6 fruit fly cellular contexts compared by ENCODE assay signal in genomic region chr3R:29493242-29493944, dm6.
A peak's percentile ranks its signal among the peaks of the same experiment; 100 is the strongest.
TF ChIP-seq lines count a peak whose summit lies in the region.

TSS of gene CG2310 (minus strand) at chr3R:29493518.
TSS of gene Diedel (plus strand) at chr3R:29493852.

- TF ChIP-seq CTCF in S2 (optimal IDR thresholded peaks at IDR 0.05; lab: Kevin White, UChicago), result peak; percentile 7 to 45
- peak; percentile 45 for TF ChIP-seq CTCF in whole organism, embryonic (GFP tag; optimal IDR thresholded peaks at IDR 0.05; lab: Kevin White, UChicago)

TF ChIP-seq in whole organism, adult, 20 proteins besides CTCF, POLR2A, EP300 and RAD21:
- TF ChIP-seq ovo (GFP tag; optimal IDR thresholded peaks at IDR 0.05; lab: Kevin White, UChicago), result no peak
- TF ChIP-seq CG1620 (GFP tag; optimal IDR thresholded peaks at IDR 0.05; lab: Kevin White, UChicago), result no peak
- TF ChIP-seq CG11617 (GFP tag; optimal IDR thresholded peaks at IDR 0.05; lab: Kevin White, UChicago), result peak; percentile 70
- peak; percentile 44 for TF ChIP-seq tj (GFP tag; optimal IDR thresholded peaks at IDR 0.05; lab: Kevin White, UChicago)
- TF ChIP-seq cic (GFP tag; optimal IDR thresholded peaks at IDR 0.05; lab: Kevin White, UChicago), result no peak
- TF ChIP-seq Crg-1 (GFP tag; optimal IDR thresholded peaks at IDR 0.05; lab: Kevin White, UChicago), result no peak
- TF ChIP-seq bab1 (GFP tag; optimal IDR thresholded peaks at IDR 0.05; lab: Kevin White, UChicago), result peak; percentile 12
- TF ChIP-seq kay (GFP tag; lab: Kevin White, UChicago; ENCODE audit: borderline replicate concordance), result no peak
- TF ChIP-seq CG12768 (GFP tag; optimal IDR thresholded peaks at IDR 0.05; lab: Kevin White, UChicago), result no peak
- TF ChIP-seq CG14711 (tag; optimal IDR thresholded peaks at IDR 0.05; lab: Kevin White, UChicago), result no peak
- TF ChIP-seq CG7045 (GFP tag; optimal IDR thresholded peaks at IDR 0.05; lab: Kevin White, UChicago), result no peak
- peak; percentile 86 for TF ChIP-seq Mnt (GFP tag; optimal IDR thresholded peaks at IDR 0.05; lab: Kevin White, UChicago)

TF ChIP-seq in whole organism, embryonic, 481 proteins besides CTCF, POLR2A, EP300 and RAD21 (continues in another document):
- TF ChIP-seq CG13287 (GFP tag; IDR thresholded peaks at IDR 0.05; lab: Robert Waterston, UW; ENCODE audit: partially characterized antibody), result peak; percentile 68
- TF ChIP-seq eyg (GFP tag; optimal IDR thresholded peaks at IDR 0.05; lab: Kevin White, UChicago), result no peak
- peak; percentile 47 for TF ChIP-seq stwl (tag; optimal IDR thresholded peaks at IDR 0.05; lab: Kevin White, UChicago)
- TF ChIP-seq Aef1 (GFP tag; IDR thresholded peaks at IDR 0.05; lab: Robert Waterston, UW), result no peak
- 0 out of 3 replicates have a peak, but pooled peaks have one; percentile 17 for TF ChIP-seq row (GFP tag; IDR thresholded peaks at IDR 0.05; lab: Robert Waterston, UW)
- TF ChIP-seq inv (GFP tag; IDR thresholded peaks at IDR 0.05; lab: Robert Waterston, UW; ENCODE audit: partially characterized antibody), result peak; percentile 45; the same call in 1 of the 2 replicates
- peak; percentile 80 for TF ChIP-seq Neu2 (GFP tag; optimal IDR thresholded peaks at IDR 0.05; lab: Kevin White, UChicago; ENCODE audit: borderline replicate concordance)
- peak; percentile 43 for TF ChIP-seq sens (GFP tag; lab: Kevin White, UChicago)
- TF ChIP-seq gce (GFP tag; IDR thresholded peaks at IDR 0.05; lab: Robert Waterston, UW), result no peak
- peak; percentile 85 to 99 for TF ChIP-seq insv (GFP tag; optimal IDR thresholded peaks at IDR 0.05; lab: Kevin White, UChicago)
- TF ChIP-seq NC2β (GFP tag; optimal IDR thresholded peaks at IDR 0.05; lab: Kevin White, UChicago), result peak; percentile 27
- TF ChIP-seq HLH4C (GFP tag; IDR thresholded peaks at IDR 0.05; lab: Robert Waterston, UW; ENCODE audit: partially characterized antibody), result peak; percentile 66
- TF ChIP-seq Sry-δ (GFP tag; optimal IDR thresholded peaks at IDR 0.05; lab: Kevin White, UChicago), result peak; percentile 47
- TF ChIP-seq CG10321 (GFP tag; IDR thresholded peaks at IDR 0.05; lab: Robert Waterston, UW), result no peak
- TF ChIP-seq Adf1 (GFP tag; IDR thresholded peaks at IDR 0.05; lab: Robert Waterston, UW), result peak; percentile 71; the same call in 1 of the 2 replicates
- no peak for TF ChIP-seq hkb (optimal IDR thresholded peaks at IDR 0.05; lab: Kevin White, UChicago)
- TF ChIP-seq hkb (GFP tag; IDR thresholded peaks at IDR 0.05; lab: Robert Waterston, UW), result peak; percentile 51
- TF ChIP-seq CG14014 (GFP tag; IDR thresholded peaks at IDR 0.05; lab: Robert Waterston, UW), result 0 out of 2 replicates have a peak, but pooled peaks have one; percentile 38

TF ChIP-seq in whole organism, prepupa, 60 proteins besides CTCF, POLR2A, EP300 and RAD21 (continues in another document):
- TF ChIP-seq fd85E (GFP tag; optimal IDR thresholded peaks at IDR 0.05; lab: Kevin White, UChicago), result no peak
- TF ChIP-seq Ets21C (GFP tag; optimal IDR thresholded peaks at IDR 0.05; lab: Kevin White, UChicago), result no peak
- no peak for TF ChIP-seq CG10631 (GFP tag; optimal IDR thresholded peaks at IDR 0.05; lab: Kevin White, UChicago)
- TF ChIP-seq Blimp-1 (GFP tag; optimal IDR thresholded peaks at IDR 0.05; lab: Kevin White, UChicago), result no peak
- TF ChIP-seq Hr38 (GFP tag; optimal IDR thresholded peaks at IDR 0.05; lab: Kevin White, UChicago), result no peak
- TF ChIP-seq CG9139 (GFP tag; optimal IDR thresholded peaks at IDR 0.05; lab: Kevin White, UChicago), result no peak
- TF ChIP-seq CG10669 (GFP tag; optimal IDR thresholded peaks at IDR 0.05; lab: Kevin White, UChicago), result no peak
- no peak for TF ChIP-seq CG8319 (GFP tag; optimal IDR thresholded peaks at IDR 0.05; lab: Kevin White, UChicago)
- no peak for TF ChIP-seq Lpt (GFP tag; optimal IDR thresholded peaks at IDR 0.05; lab: Kevin White, UChicago)
- TF ChIP-seq Hr39 (GFP tag; optimal IDR thresholded peaks at IDR 0.05; lab: Kevin White, UChicago), result no peak
- no peak for TF ChIP-seq dsx (GFP tag; optimal IDR thresholded peaks at IDR 0.05; lab: Kevin White, UChicago; ENCODE audit: poor library complexity, severe bottlenecking)
- peak; percentile 28 for TF ChIP-seq esn (GFP tag; optimal IDR thresholded peaks at IDR 0.05; lab: Kevin White, UChicago)
- 0 out of 2 replicates have a peak, but pooled peaks have one; percentile 16 for TF ChIP-seq CG15336 (GFP tag; IDR thresholded peaks at IDR 0.05; lab: Robert Waterston, UW)
- no peak for TF ChIP-seq Gug (GFP tag; IDR thresholded peaks at IDR 0.05; lab: Robert Waterston, UW)
- TF ChIP-seq CG1621 (tag; optimal IDR thresholded peaks at IDR 0.05; lab: Kevin White, UChicago), result peak; percentile 18
- 0 out of 3 replicates have a peak, but pooled peaks have one; percentile 6 for TF ChIP-seq eg (GFP tag; IDR thresholded peaks at IDR 0.05; lab: Robert Waterston, UW)
- TF ChIP-seq CG31627 (GFP tag; optimal IDR thresholded peaks at IDR 0.05; lab: Kevin White, UChicago), result no peak
- TF ChIP-seq pdm3 (GFP tag; optimal IDR thresholded peaks at IDR 0.05; lab: Kevin White, UChicago), result no peak
- no peak for TF ChIP-seq Eip78C (GFP tag; lab: Kevin White, UChicago)
- no peak for TF ChIP-seq CG8632 (GFP tag; optimal IDR thresholded peaks at IDR 0.05; lab: Kevin White, UChicago)
- TF ChIP-seq CG6854 (GFP tag; optimal IDR thresholded peaks at IDR 0.05; lab: Kevin White, UChicago), result no peak

TF ChIP-seq in whole organism, pupa, 21 proteins besides CTCF, POLR2A, EP300 and RAD21:
- TF ChIP-seq CG34367 (tag; optimal IDR thresholded peaks at IDR 0.05; lab: Kevin White, UChicago) (no peak), CG8301 (tag; optimal IDR thresholded peaks at IDR 0.05; lab: Kevin White, UChicago) (no peak), CG13204 (GFP tag; optimal IDR thresholded peaks at IDR 0.05; lab: Kevin White, UChicago) (no peak), CG4496 (GFP tag; IDR thresholded peaks at IDR 0.05; lab: Robert Waterston, UW) (peak; percentile 42; the same call in 1 of the 3 replicates), CG15710 (tag; optimal IDR thresholded peaks at IDR 0.05; lab: Kevin White, UChicago) (no peak), CG9948 (tag; optimal IDR thresholded peaks at IDR 0.05; lab: Kevin White, UChicago) (no peak)

TF ChIP-seq in whole organism, wandering third instar larva, 38 proteins besides CTCF, POLR2A, EP300 and RAD21:
- no peak for TF ChIP-seq Hr78 (GFP tag; optimal IDR thresholded peaks at IDR 0.05; lab: Kevin White, UChicago)
- peak; percentile 75 for TF ChIP-seq N (GFP tag; optimal IDR thresholded peaks at IDR 0.05; lab: Kevin White, UChicago)
- peak; percentile 37 for TF ChIP-seq Hr83 (GFP tag; optimal IDR thresholded peaks at IDR 0.05; lab: Kevin White, UChicago; ENCODE audit: poor library complexity, severe bottlenecking)
- TF ChIP-seq Vsx2 (GFP tag; optimal IDR thresholded peaks at IDR 0.05; lab: Kevin White, UChicago; ENCODE audit: partially characterized antibody), result peak; percentile 90
- no peak for TF ChIP-seq dmrt93B (GFP tag; optimal IDR thresholded peaks at IDR 0.05; lab: Kevin White, UChicago)
- TF ChIP-seq Rel (GFP tag; optimal IDR thresholded peaks at IDR 0.05; lab: Kevin White, UChicago), result no peak
- TF ChIP-seq Rel (tag; optimal IDR thresholded peaks at IDR 0.05; lab: Kevin White, UChicago), result peak; percentile 31
- TF ChIP-seq fru (GFP tag; optimal IDR thresholded peaks at IDR 0.05; lab: Kevin White, UChicago), result no peak
- TF ChIP-seq Mio (GFP tag; optimal IDR thresholded peaks at IDR 0.05; lab: Kevin White, UChicago), result no peak
- no peak for TF ChIP-seq GATAd (GFP tag; optimal IDR thresholded peaks at IDR 0.05; lab: Kevin White, UChicago)
- TF ChIP-seq CG9705 (GFP tag; optimal IDR thresholded peaks at IDR 0.05; lab: Kevin White, UChicago), result no peak
- no peak for TF ChIP-seq jim (GFP tag; optimal IDR thresholded peaks at IDR 0.05; lab: Kevin White, UChicago)
- TF ChIP-seq OdsH (GFP tag; optimal IDR thresholded peaks at IDR 0.05; lab: Kevin White, UChicago), result no peak
- no peak for TF ChIP-seq dl (GFP tag; optimal IDR thresholded peaks at IDR 0.05; lab: Kevin White, UChicago; ENCODE audit: insufficient read depth in 1 of 2, partially characterized antibody in 2 of 2)
- no peak for TF ChIP-seq Dfd (GFP tag; optimal IDR thresholded peaks at IDR 0.05; lab: Kevin White, UChicago)
- TF ChIP-seq h (GFP tag; optimal IDR thresholded peaks at IDR 0.05; lab: Kevin White, UChicago), result no peak
- no peak for TF ChIP-seq rgr (GFP tag; optimal IDR thresholded peaks at IDR 0.05; lab: Kevin White, UChicago)
- no peak for TF ChIP-seq sv (GFP tag; optimal IDR thresholded peaks at IDR 0.05; lab: Kevin White, UChicago)
- TF ChIP-seq tai (GFP tag; optimal IDR thresholded peaks at IDR 0.05; lab: Kevin White, UChicago), result no peak
- no peak for TF ChIP-seq lola (GFP tag; optimal IDR thresholded peaks at IDR 0.05; lab: Kevin White, UChicago)
- peak; percentile 88 for TF ChIP-seq Dif (GFP tag; optimal IDR thresholded peaks at IDR 0.05; lab: Kevin White, UChicago; ENCODE audit: partially characterized antibody)
- TF ChIP-seq pan (optimal IDR thresholded peaks at IDR 0.05; lab: Kevin White, UChicago), result no peak
- no peak for TF ChIP-seq Myc (optimal IDR thresholded peaks at IDR 0.05; lab: Kevin White, UChicago)
- no peak for TF ChIP-seq sage (GFP tag; optimal IDR thresholded peaks at IDR 0.05; lab: Kevin White, UChicago)
- TF ChIP-seq Sp1 (GFP tag; optimal IDR thresholded peaks at IDR 0.05; lab: Kevin White, UChicago), result no peak
TF ChIP-seq in whole organism, wandering third instar larva: peak in this region for 5.
